Worm (Caenorhabditis elegans) whole organism, late embryonic: ENCODE measurements around the gene gcy-15.

Experiments
- C38D4.7 ChIP-seq: fragments of 200-800 bp; sonication (Bioruptor generic); optimal IDR thresholded peaks from 2 replicates; lab custom pipeline; 2018; ENCODE audit warnings: mild to moderate bottlenecking, missing genetic modification characterization, moderate library complexity, missing compliant biosample characterization
- F13H6.1 ChIP-seq: sonication (generic microtip); optimal IDR thresholded peaks from 2 replicates; lab custom pipeline; 2016; ENCODE audit warnings: missing genetic modification characterization, missing compliant biosample characterization
- K02D7.2 ChIP-seq: sonication (generic microtip); optimal IDR thresholded peaks from 2 replicates; lab custom pipeline; 2017; ENCODE audit warnings: mild to moderate bottlenecking, missing genetic modification characterization, missing compliant biosample characterization
- Y22D7AL.16 ChIP-seq: sonication (generic microtip); optimal IDR thresholded peaks from 2 replicates; lab custom pipeline; 2016; ENCODE audit warnings: missing genetic modification characterization, missing compliant biosample characterization
- ahr-1 ChIP-seq: sonication (generic microtip); optimal IDR thresholded peaks from 2 replicates; lab custom pipeline; 2016; ENCODE audit warnings: missing genetic modification characterization, missing compliant biosample characterization
- ama-1 ChIP-seq: fragments of 150-350 bp; optimal IDR thresholded peaks from 2 replicates; lab custom pipeline; 2014
- ceh-14 ChIP-seq: sonication (generic microtip); optimal IDR thresholded peaks from 2 replicates; lab custom pipeline; 2016; ENCODE audit warnings: missing genotype, missing genetic modification characterization, missing compliant biosample characterization
- ceh-19 ChIP-seq: fragments of 200-800 bp; sonication (Bioruptor generic); optimal IDR thresholded peaks from 2 replicates; lab custom pipeline; 2018; ENCODE audit warnings: mild to moderate bottlenecking, missing genetic modification characterization, missing compliant biosample characterization
- ceh-2 ChIP-seq: sonication (generic microtip); optimal IDR thresholded peaks from 2 replicates; lab custom pipeline; 2016; ENCODE audit warnings: missing genotype, missing genetic modification characterization, missing compliant biosample characterization
- ceh-24 ChIP-seq: sonication (generic microtip); optimal IDR thresholded peaks from 2 replicates; lab custom pipeline; 2016; ENCODE audit warnings: mild to moderate bottlenecking, missing genetic modification characterization, missing compliant biosample characterization
- ceh-45 ChIP-seq: fragments of 200-800 bp; sonication (Bioruptor generic); IDR thresholded peaks from 2 replicates; pipeline ENCODE4 v1.3.6; 2022; ENCODE audit warnings: missing genetic modification reagents, missing genetic modification characterization, missing compliant biosample characterization
- ceh-48 ChIP-seq: sonication (generic microtip); optimal IDR thresholded peaks from 2 replicates; lab custom pipeline; 2016; ENCODE audit warnings: missing genetic modification characterization, inconsistent platforms, missing compliant biosample characterization
- ceh-6 ChIP-seq: fragments of 200-800 bp; sonication (Bioruptor generic); optimal IDR thresholded peaks from 2 replicates; lab custom pipeline; 2018; ENCODE audit warnings: mild to moderate bottlenecking, missing genetic modification characterization, missing compliant biosample characterization
- dmd-4 ChIP-seq: sonication (generic microtip); optimal IDR thresholded peaks from 2 replicates; lab custom pipeline; 2016; ENCODE audit warnings: borderline replicate concordance, missing genetic modification characterization, missing compliant biosample characterization
- elt-4 ChIP-seq: sonication (generic microtip); optimal IDR thresholded peaks from 2 replicates; lab custom pipeline; 2016; ENCODE audit warnings: missing genetic modification characterization, missing compliant biosample characterization
- ets-4 ChIP-seq: sonication (generic microtip); optimal IDR thresholded peaks from 2 replicates; lab custom pipeline; 2016; ENCODE audit warnings: missing genetic modification characterization, missing compliant biosample characterization
- eyg-1 ChIP-seq: sonication (generic microtip); optimal IDR thresholded peaks from 2 replicates; lab custom pipeline; 2016; ENCODE audit warnings: missing genotype, missing genetic modification characterization, missing compliant biosample characterization
- fax-1 ChIP-seq: sonication (generic microtip); optimal IDR thresholded peaks from 2 replicates; lab custom pipeline; 2016; ENCODE audit warnings: missing genotype, missing genetic modification characterization, missing compliant biosample characterization
- hlh-13 ChIP-seq: fragments of 200-800 bp; sonication (Bioruptor generic); optimal IDR thresholded peaks from 2 replicates; lab custom pipeline; 2018; ENCODE audit warnings: mild to moderate bottlenecking, missing genetic modification characterization, missing compliant biosample characterization
- hlh-15 ChIP-seq: sonication (generic microtip); optimal IDR thresholded peaks from 2 replicates; lab custom pipeline; 2016; ENCODE audit warnings: missing genetic modification characterization, missing compliant biosample characterization
- hlh-30 ChIP-seq: sonication (generic microtip); optimal IDR thresholded peaks from 2 replicates; lab custom pipeline; 2017; ENCODE audit warnings: antibody characterized with exemption, missing genetic modification characterization, missing compliant biosample characterization; ENCODE audit not compliant: insufficient read depth
- lim-6 ChIP-seq: sonication (generic microtip); optimal IDR thresholded peaks from 2 replicates; lab custom pipeline; 2016; ENCODE audit warnings: missing genetic modification characterization, missing compliant biosample characterization
- nfya-1 ChIP-seq: sonication (generic microtip); optimal IDR thresholded peaks from 2 replicates; lab custom pipeline; 2017; ENCODE audit warnings: missing genetic modification characterization, mild to moderate bottlenecking, missing compliant biosample characterization, antibody characterized with exemption, moderate library complexity
- nhr-11 ChIP-seq: fragments of 150-350 bp; optimal IDR thresholded peaks from 2 replicates; lab custom pipeline; 2014; ENCODE audit warnings: missing biosample characterization, missing genetic modification characterization
- nhr-232 ChIP-seq: sonication (generic microtip); optimal IDR thresholded peaks from 2 replicates; lab custom pipeline; 2016; ENCODE audit warnings: missing genetic modification characterization, missing compliant biosample characterization
- odd-2 ChIP-seq: sonication (generic microtip); optimal IDR thresholded peaks from 2 replicates; lab custom pipeline; 2017; ENCODE audit warnings: antibody characterized with exemption, mild to moderate bottlenecking, missing genetic modification characterization, missing compliant biosample characterization
- pag-3 ChIP-seq: sonication (generic microtip); optimal IDR thresholded peaks from 2 replicates; lab custom pipeline; 2016; ENCODE audit warnings: missing compliant biosample characterization, missing genetic modification characterization, borderline replicate concordance
- pha-2 ChIP-seq: sonication (generic microtip); optimal IDR thresholded peaks from 2 replicates; lab custom pipeline; 2017; ENCODE audit warnings: mild to moderate bottlenecking, missing genetic modification characterization, missing compliant biosample characterization
- pha-4 ChIP-seq: fragments of 150-350 bp; optimal IDR thresholded peaks from 2 replicates; lab custom pipeline; 2018; ENCODE audit warnings: missing biosample characterization, missing genetic modification reagents, missing genetic modification characterization
- pros-1 ChIP-seq: fragments of 150-350 bp; optimal IDR thresholded peaks from 2 replicates; lab custom pipeline; 2014; ENCODE audit warnings: missing biosample characterization, missing genetic modification reagents, missing genetic modification characterization
- rnt-1 ChIP-seq: sonication (generic microtip); optimal IDR thresholded peaks from 2 replicates; lab custom pipeline; 2016; ENCODE audit warnings: missing genetic modification characterization, missing compliant biosample characterization
- sdc-2 ChIP-seq: sonication (generic microtip); optimal IDR thresholded peaks from 2 replicates; lab custom pipeline; 2016; ENCODE audit warnings: missing genotype, missing genetic modification characterization, missing compliant biosample characterization
- sox-2 ChIP-seq: fragments of 200-800 bp; sonication (Bioruptor generic); IDR thresholded peaks from 2 replicates; pipeline ENCODE4 v1.3.6; 2022; ENCODE audit warnings: missing genetic modification reagents, missing genetic modification characterization, missing compliant biosample characterization
- sox-4 ChIP-seq: sonication (generic microtip); optimal IDR thresholded peaks from 2 replicates; lab custom pipeline; 2017; ENCODE audit warnings: mild to moderate bottlenecking, missing genetic modification characterization, inconsistent platforms, missing compliant biosample characterization
- ttx-3 ChIP-seq: sonication (generic microtip); optimal IDR thresholded peaks from 2 replicates; lab custom pipeline; 2016; ENCODE audit warnings: missing genetic modification reagents, missing genetic modification characterization, missing compliant biosample characterization
- unc-3 ChIP-seq, 2 experiments: fragments of 200-800 bp in 1 of 2; sonication (Bioruptor generic) in 1 of 2; sonication (generic microtip) in 1 of 2; conservative IDR thresholded peaks in 1 of 2; optimal IDR thresholded peaks in 1 of 2; 2 replicates each; pipeline versions ENCODE4 v1.3.6 to Lab custom; 2016 to 2022; ENCODE audit warnings: missing compliant biosample characterization in 2 of 2, missing genetic modification characterization in 2 of 2, missing genetic modification reagents in 1 of 2
- unc-42 ChIP-seq: sonication (generic microtip); optimal IDR thresholded peaks from 2 replicates; lab custom pipeline; 2016; ENCODE audit warnings: missing genotype, missing genetic modification characterization, missing compliant biosample characterization
- ztf-16 ChIP-seq: sonication (generic microtip); optimal IDR thresholded peaks from 2 replicates; lab custom pipeline; 2017; ENCODE audit warnings: missing genetic modification characterization, missing compliant biosample characterization

The gcy-15 gene

DNA sequence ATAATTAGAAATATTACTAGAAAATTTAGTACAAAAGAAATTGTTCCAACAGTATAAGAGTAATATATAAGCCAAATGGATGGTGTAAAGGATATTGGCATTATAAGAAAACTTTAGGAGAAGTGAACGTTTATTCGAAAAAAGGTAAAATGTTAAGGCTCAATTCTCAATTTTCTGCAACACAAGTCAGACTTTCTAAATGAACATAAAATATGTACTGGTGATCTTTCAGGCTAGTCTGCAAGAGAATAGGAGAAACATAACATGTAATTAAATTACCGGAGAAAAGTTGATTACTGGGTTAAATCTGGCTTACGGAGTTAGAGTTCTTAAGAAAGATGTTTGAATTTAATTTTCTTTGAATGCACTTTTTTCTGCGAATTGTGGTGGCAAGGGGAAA is 40.1 kb downstream of the gcy-15 start, which contains the start of gene sri-33:
TSS of gene sri-33 (minus strand) at position 101 of the 400 bp plus-strand sequence.
- TF ChIP-seq ceh-6 = no peak
- TF ChIP-seq hlh-13 (GFP tag; lab: Kevin White, UChicago) = no peak
- no peak for TF ChIP-seq ceh-48 (tag; lab: Kevin White, UChicago)
- TF ChIP-seq ceh-2 (tag; lab: Kevin White, UChicago) = no peak
- TF ChIP-seq hlh-30 (tag; lab: Kevin White, UChicago) = no peak
- TF ChIP-seq pha-4 (tag; lab: Kevin White, UChicago) = no peak
- TF ChIP-seq pha-2 (tag; lab: Kevin White, UChicago) = no peak
- no peak for TF ChIP-seq ztf-16 (tag; lab: Kevin White, UChicago)
- TF ChIP-seq lim-6 = no peak
- no peak for TF ChIP-seq ceh-45 (GFP tag; lab: Robert Waterston, UW)
- TF ChIP-seq Y22D7AL.16 = no peak
- TF ChIP-seq rnt-1 = no peak
- no peak for TF ChIP-seq ceh-24 (tag; lab: Kevin White, UChicago)
- no peak for TF ChIP-seq odd-2 (tag; lab: Kevin White, UChicago)
- TF ChIP-seq fax-1 (tag; lab: Kevin White, UChicago) = no peak
- TF ChIP-seq ceh-19 = no peak

- TF ChIP-seq sdc-2 (tag; lab: Kevin White, UChicago) = no peak
- TF ChIP-seq unc-3 (GFP tag; conservative IDR thresholded peaks at IDR 0.05; lab: Robert Waterston, UW) = no peak
- TF ChIP-seq unc-3 (tag; optimal IDR thresholded peaks at IDR 0.05; lab: Kevin White, UChicago) = no peak
- TF ChIP-seq ceh-14 = no peak
- TF ChIP-seq hlh-15 (tag; lab: Kevin White, UChicago) = no peak
- no peak for TF ChIP-seq K02D7.2
- TF ChIP-seq pros-1 (tag; lab: Kevin White, UChicago) = no peak
- TF ChIP-seq ahr-1 (tag; lab: Kevin White, UChicago) = no peak
- no peak for TF ChIP-seq odd-2 (tag; lab: Kevin White, UChicago)
- TF ChIP-seq fax-1 (tag; lab: Kevin White, UChicago) = no peak
- TF ChIP-seq ttx-3 (tag; lab: Kevin White, UChicago) = no peak
Observed at ce11 chrII:3154383-3154782, 42.5 kb downstream of the gcy-15 start, which contains the start of gene sri-32. Gene sri-32 (minus strand): TSS chrII:3154483.

DNA sequence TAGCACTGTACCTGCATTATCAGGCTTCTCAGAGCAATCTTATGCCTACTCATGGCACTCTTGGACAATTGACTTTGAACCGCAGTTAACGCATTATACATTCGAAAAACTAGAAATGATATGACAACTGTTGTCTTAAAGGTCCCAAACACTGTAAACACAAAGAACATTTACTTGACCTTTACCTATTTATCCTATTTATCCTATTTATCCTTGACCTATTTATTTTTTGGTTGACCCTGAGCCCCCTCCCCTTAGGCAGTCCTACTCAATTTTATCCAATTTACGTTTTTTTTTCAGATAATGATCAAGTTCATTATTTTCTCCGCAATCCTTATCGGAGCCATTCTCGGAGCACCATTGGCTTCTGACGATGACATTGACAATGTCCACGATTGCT is 45.3 kb downstream of the gcy-15 start, which contains the start of the genes T10D4.14 and T10D4.19:
TSS of gene T10D4.14 (minus strand) at position 101 of the 400 bp plus-strand sequence.
TSS of gene T10D4.19 (plus strand) at position 304 of the 400 bp plus-strand sequence.
- TF ChIP-seq lim-6 (no peak), pha-4 (tag; lab: Kevin White, UChicago) (no peak), ets-4 (no peak), sox-2 (GFP tag; lab: Robert Waterston, UW) (no peak), rnt-1 (no peak), ceh-48 (tag; lab: Kevin White, UChicago) (no peak), Y22D7AL.16 (no peak), sox-4 (tag; lab: Kevin White, UChicago) (no peak)
- TF ChIP-seq, all 69 proteins: peak for 0

DNA sequence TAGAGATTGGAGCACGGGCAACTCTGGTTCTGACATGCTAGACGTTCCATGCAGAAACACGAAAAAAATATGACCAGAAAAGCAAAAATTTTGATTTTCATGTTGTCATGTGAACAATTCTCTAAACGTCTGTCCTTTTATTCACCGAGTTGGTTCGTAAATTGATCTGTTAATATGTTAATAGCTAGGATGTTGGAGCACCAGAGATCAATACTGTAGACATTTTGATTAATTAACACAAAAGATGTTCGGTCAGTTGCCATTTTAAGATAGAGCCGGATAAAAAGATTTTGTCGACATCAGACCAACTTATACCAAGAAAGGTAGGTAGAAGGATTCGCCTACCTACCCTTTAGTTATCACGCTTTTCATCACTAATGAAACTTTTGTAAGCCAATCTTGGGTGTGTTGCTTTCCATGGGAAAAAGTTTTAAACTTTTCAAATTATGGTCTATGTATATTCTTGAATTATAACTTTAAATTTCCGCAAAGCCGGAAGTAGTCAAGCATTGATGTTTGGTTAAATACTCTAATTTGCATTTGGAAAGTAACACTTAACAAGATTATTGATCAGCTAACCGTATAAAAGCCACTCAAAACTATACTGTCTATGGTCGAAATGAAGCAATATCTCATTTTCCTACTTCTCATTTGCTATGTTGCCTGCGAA is 47.2 kb downstream of the gcy-15 start, which contains the start of the genes T10D4.11 and T10D4.1:
TSS of gene T10D4.11 (minus strand) at position 101 of the 670 bp plus-strand sequence.
TSS of gene T10D4.1 (plus strand) at position 620 of the 670 bp plus-strand sequence.
- TF ChIP-seq dmd-4 (tag; lab: Kevin White, UChicago) = no peak
- no peak for TF ChIP-seq fax-1 (tag; lab: Kevin White, UChicago)
- TF ChIP-seq nfya-1 = no peak
- no peak for TF ChIP-seq unc-42 (tag; lab: Kevin White, UChicago)
- TF ChIP-seq nhr-232 (tag; lab: Kevin White, UChicago) = no peak
- TF ChIP-seq ama-1 (lab: Kevin White, UChicago) = no peak
- no peak for TF ChIP-seq sdc-2 (tag; lab: Kevin White, UChicago)
- no peak for TF ChIP-seq pag-3 (tag; lab: Kevin White, UChicago)
- TF ChIP-seq elt-4 (tag; lab: Kevin White, UChicago) = no peak
- TF ChIP-seq ahr-1 (tag; lab: Kevin White, UChicago) = no peak
- TF ChIP-seq F13H6.1 (tag; lab: Kevin White, UChicago) = no peak
- no peak for TF ChIP-seq pha-4 (tag; lab: Kevin White, UChicago)
- no peak for TF ChIP-seq pros-1 (tag; lab: Kevin White, UChicago)
- TF ChIP-seq unc-3 (GFP tag; conservative IDR thresholded peaks at IDR 0.05; lab: Robert Waterston, UW) = no peak
- TF ChIP-seq unc-3 (tag; optimal IDR thresholded peaks at IDR 0.05; lab: Kevin White, UChicago) = no peak
- no peak for TF ChIP-seq eyg-1
- no peak for TF ChIP-seq nhr-11 (tag; lab: Kevin White, UChicago)
- TF ChIP-seq C38D4.7 (GFP tag; lab: Kevin White, UChicago) = no peak
- TF ChIP-seq pha-2 (tag; lab: Kevin White, UChicago) = no peak
